Fruit fly (Drosophila melanogaster): Measurements from ENCODE around the gene CG34124.

DNA sequence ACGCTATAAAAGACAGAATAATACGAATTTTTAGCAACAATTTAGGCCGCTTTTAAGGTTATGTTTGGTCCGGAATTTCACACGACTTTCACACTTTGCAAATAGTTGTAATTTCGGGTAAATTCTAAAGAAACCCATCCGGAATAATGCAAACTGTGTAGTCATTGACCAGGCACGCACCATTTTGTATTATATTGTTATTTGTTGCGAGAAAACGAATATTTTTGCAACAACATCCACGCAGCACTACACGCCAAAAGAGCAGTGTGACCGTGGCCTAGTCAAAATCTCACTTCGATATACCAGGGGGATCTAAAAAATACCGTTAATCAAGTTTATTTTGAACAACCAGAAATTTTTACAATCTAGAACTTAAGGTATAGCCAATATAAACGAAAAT, 9.3 kb downstream of the CG34124 start, which contains the start of gene eIF3i:
- TF ChIP-seq Ets98B (GFP tag; IDR thresholded peaks at IDR 0.05) (no peak), CG13204 (GFP tag; optimal IDR thresholded peaks at IDR 0.05) (no peak), CG10348 (GFP tag; IDR thresholded peaks at IDR 0.05) (no peak), CG32121 (GFP tag; IDR thresholded peaks at IDR 0.05) (no peak), CG8159 (tag; optimal IDR thresholded peaks at IDR 0.05) (no peak), fd96Ca (GFP tag; IDR thresholded peaks at IDR 0.05) (no peak), Pif1A (GFP tag; optimal IDR thresholded peaks at IDR 0.05) (no peak), CG15710 (tag; optimal IDR thresholded peaks at IDR 0.05) (no peak), CG34367 (tag; optimal IDR thresholded peaks at IDR 0.05) (no peak), CG8301 (tag; optimal IDR thresholded peaks at IDR 0.05) (no peak), EcR (GFP tag; optimal IDR thresholded peaks at IDR 0.05) (no peak), CG4496 (GFP tag; IDR thresholded peaks at IDR 0.05) (no peak)
